Worm (Caenorhabditis elegans) whole organism, L2 larva: ENCODE results near the gene delm-1.

Experiments used
- ama-1 ChIP-seq: fragments of 150-350 bp; optimal IDR thresholded peaks from 2 replicates; lab custom pipeline; 2018; ENCODE audit warnings: inconsistent platforms
- ceh-82 ChIP-seq: fragments of 150-350 bp; optimal IDR thresholded peaks from 2 replicates; lab custom pipeline; 2014; ENCODE audit warnings: missing biosample characterization, missing genetic modification characterization
- skn-1 ChIP-seq: sonication (generic microtip); optimal IDR thresholded peaks from 2 replicates; lab custom pipeline; 2017; ENCODE audit warnings: missing biosample characterization, missing genetic modification characterization
- snpc-4 ChIP-seq: fragments of 150-350 bp; optimal IDR thresholded peaks from 2 replicates; lab custom pipeline; 2014; ENCODE audit warnings: missing biosample characterization, missing genetic modification characterization

ce11 chrIV:9104071-9105016 is 30.9 kb downstream of the delm-1 start, which contains the start of the genes C01F6.14 and fem-3:
- TF ChIP-seq ceh-82 (tag; lab: Kevin White, UChicago) (no peak), skn-1 (tag; lab: Kevin White, UChicago) (no peak), snpc-4 (no peak), ama-1 (no peak)
